Fruit fly (Drosophila melanogaster): ENCODE results near the gene lectin-37Db.

DNA sequence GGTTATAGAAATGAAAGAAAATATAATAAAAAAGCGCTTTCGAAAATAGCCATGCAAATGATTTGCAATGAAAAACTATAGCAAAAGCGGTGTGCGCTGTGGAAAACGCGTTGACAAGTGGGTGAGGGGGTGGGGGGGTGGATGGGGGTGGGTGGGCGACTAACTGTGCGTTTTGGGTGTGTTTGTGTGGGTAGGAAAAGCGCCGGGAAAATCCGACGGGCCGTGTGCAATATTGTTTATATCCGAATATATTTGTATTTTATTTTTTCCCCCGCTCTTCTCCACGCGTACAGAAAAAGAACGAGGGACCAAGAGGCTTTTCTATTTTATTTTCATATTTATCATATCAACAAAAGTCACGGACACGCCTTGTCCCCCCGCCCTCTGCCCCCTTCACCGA, 12.5 kb upstream of the lectin-37Db start:
- TF ChIP-seq Pif1A (GFP tag; optimal IDR thresholded peaks at IDR 0.05) (no peak), fd96Ca (GFP tag; IDR thresholded peaks at IDR 0.05) (no peak), CG9948 (tag; optimal IDR thresholded peaks at IDR 0.05) (no peak), EcR (GFP tag; optimal IDR thresholded peaks at IDR 0.05) (no peak), CG17806 (tag; optimal IDR thresholded peaks at IDR 0.05) (no peak), CG14655 (GFP tag; optimal IDR thresholded peaks at IDR 0.05) (no peak), Pif1B (GFP tag; optimal IDR thresholded peaks at IDR 0.05) (no peak), CG8159 (tag; optimal IDR thresholded peaks at IDR 0.05) (no peak), CG12605 (GFP tag; IDR thresholded peaks at IDR 0.05) (no peak), CG32121 (GFP tag; IDR thresholded peaks at IDR 0.05) (no peak), Snoo (tag; optimal IDR thresholded peaks at IDR 0.05) (no peak), CG13204 (GFP tag; optimal IDR thresholded peaks at IDR 0.05) (no peak), CG4496 (GFP tag; IDR thresholded peaks at IDR 0.05) (no peak)
